Fruit fly (Drosophila melanogaster) whole organism, embryonic: ENCODE data around the gene Prx5.

Experiments used
- CG10147 ChIP-seq: fragments of 200-800 bp; sonication (Bioruptor generic); optimal IDR thresholded peaks from 2 replicates; lab custom pipeline; 2019; ENCODE audit warnings: missing biosample characterization, mild to moderate bottlenecking, missing genetic modification characterization, moderate library complexity
- CG1024 ChIP-seq: fragments of 200-800 bp; sonication (Bioruptor generic); IDR thresholded peaks from 2 replicates; pipeline ENCODE4 v1.3.6; 2022; ENCODE audit warnings: missing biosample characterization, missing genetic modification characterization
- CG12744 ChIP-seq: fragments of 200-800 bp; sonication (Bioruptor generic); optimal IDR thresholded peaks from 2 replicates; lab custom pipeline; 2016; ENCODE audit warnings: missing biosample characterization, missing genetic modification characterization
- CG14014 ChIP-seq: fragments of 200-800 bp; sonication (Bioruptor generic); IDR thresholded peaks from 2 replicates; pipeline ENCODE4 v1.3.6; 2022; ENCODE audit warnings: missing biosample characterization, missing genetic modification characterization
- CG14965 ChIP-seq: fragments of 200-800 bp; sonication (Bioruptor generic); optimal IDR thresholded peaks from 2 replicates; lab custom pipeline; 2016; ENCODE audit warnings: missing biosample characterization, missing genetic modification characterization, borderline replicate concordance
- CG16815 ChIP-seq: fragments of 200-800 bp; sonication (Bioruptor generic); optimal IDR thresholded peaks from 3 replicates; lab custom pipeline; 2017; ENCODE audit warnings: missing biosample characterization, mild to moderate bottlenecking, missing genetic modification characterization
- CG18262 ChIP-seq: fragments of 200-800 bp; optimal IDR thresholded peaks from 3 replicates; lab custom pipeline; 2019; ENCODE audit warnings: missing biosample characterization, mild to moderate bottlenecking, missing genetic modification characterization, moderate library complexity
- CG18599 ChIP-seq: fragments of 200-800 bp; sonication (Bioruptor generic); optimal IDR thresholded peaks from 3 replicates; lab custom pipeline; 2017; ENCODE audit warnings: missing biosample characterization, missing genetic modification characterization, mild to moderate bottlenecking, moderate library complexity, missing genetic modification reagents
- CG18764 ChIP-seq: fragments of 200-800 bp; sonication (Bioruptor generic); optimal IDR thresholded peaks from 3 replicates; lab custom pipeline; 2016; ENCODE audit warnings: missing biosample characterization, missing genetic modification characterization
- CG2116 ChIP-seq: fragments of 200-800 bp; sonication (Bioruptor generic); optimal IDR thresholded peaks from 3 replicates; lab custom pipeline; 2018; ENCODE audit warnings: missing biosample characterization, mild to moderate bottlenecking, missing genetic modification characterization
- CG31224 ChIP-seq: fragments of 200-800 bp; sonication (Bioruptor generic); IDR thresholded peaks from 2 replicates; pipeline ENCODE4 v1.3.6; 2022; ENCODE audit warnings: missing biosample characterization, missing genetic modification characterization
- CG42726 ChIP-seq: fragments of 200-800 bp; sonication (Bioruptor generic); IDR thresholded peaks from 2 replicates; pipeline ENCODE4 v1.3.6; 2022; ENCODE audit warnings: missing biosample characterization, missing genetic modification characterization; ENCODE audit not compliant: partially characterized antibody
- CG4360 ChIP-seq: fragments of 200-800 bp; sonication (Bioruptor generic); IDR thresholded peaks from 2 replicates; pipeline ENCODE4 v1.3.6; 2022; ENCODE audit warnings: missing biosample characterization, missing genetic modification characterization
- CG4707 ChIP-seq: fragments of 200-800 bp; sonication (Bioruptor generic); optimal IDR thresholded peaks from 2 replicates; lab custom pipeline; 2018; ENCODE audit warnings: missing biosample characterization, mild to moderate bottlenecking, missing genetic modification characterization, moderate library complexity
- CG4854 ChIP-seq: fragments of 200-800 bp; sonication (Bioruptor generic); optimal IDR thresholded peaks from 2 replicates; lab custom pipeline; 2016; ENCODE audit warnings: missing biosample characterization, missing genetic modification characterization, inconsistent platforms
- CG6654 ChIP-seq: fragments of 200-800 bp; sonication (Bioruptor generic); optimal IDR thresholded peaks from 2 replicates; lab custom pipeline; 2017; ENCODE audit warnings: missing biosample characterization, mild to moderate bottlenecking, missing genetic modification characterization
- CG8089 ChIP-seq: fragments of 200-800 bp; sonication (Bioruptor generic); optimal IDR thresholded peaks from 3 replicates; lab custom pipeline; 2016; ENCODE audit warnings: missing biosample characterization, missing genetic modification characterization
- CG8924 ChIP-seq: fragments of 200-800 bp; optimal IDR thresholded peaks from 3 replicates; lab custom pipeline; 2019; ENCODE audit warnings: missing biosample characterization, mild to moderate bottlenecking, missing genetic modification characterization, moderate library complexity
- D19B ChIP-seq: fragments of 200-800 bp; sonication (Bioruptor generic); optimal IDR thresholded peaks from 2 replicates; lab custom pipeline; 2017; ENCODE audit warnings: missing biosample characterization, mild to moderate bottlenecking, missing genetic modification characterization
- Doc2 ChIP-seq: fragments of 200-800 bp; sonication (Bioruptor generic); IDR thresholded peaks from 2 replicates; pipeline ENCODE4 v1.3.6; 2022; ENCODE audit warnings: missing biosample characterization, missing genetic modification characterization
- E2f1 ChIP-seq: fragments of 200-800 bp; sonication (Bioruptor generic); IDR thresholded peaks from 2 replicates; pipeline ENCODE4 v1.3.6; 2022; ENCODE audit warnings: missing biosample characterization, missing genetic modification characterization
- Eip74EF ChIP-seq, 2 experiments: fragments of 200-800 bp in 1 of 2; fragments of >200 bp in 1 of 2; sonication (Bioruptor generic) in 1 of 2; optimal IDR thresholded peaks; 2 replicates each; lab custom pipeline; 2017 to 2019; ENCODE audit warnings: missing biosample characterization in 2 of 2, missing genetic modification characterization in 2 of 2, mild to moderate bottlenecking in 1 of 2, moderate library complexity in 1 of 2
- Fer3 ChIP-seq: fragments of 200-800 bp; sonication (Bioruptor generic); optimal IDR thresholded peaks from 2 replicates; lab custom pipeline; 2018; ENCODE audit warnings: missing biosample characterization, mild to moderate bottlenecking, missing genetic modification characterization, moderate library complexity
- HLH3B ChIP-seq: fragments of 200-800 bp; sonication (Bioruptor generic); IDR thresholded peaks from 2 replicates; pipeline ENCODE4 v1.3.6; 2022; ENCODE audit warnings: missing biosample characterization, missing genetic modification characterization
- HLH4C ChIP-seq: fragments of 200-800 bp; sonication (Bioruptor generic); IDR thresholded peaks from 3 replicates; pipeline ENCODE4 v1.3.6; 2022; ENCODE audit warnings: missing biosample characterization, missing genetic modification characterization; ENCODE audit not compliant: partially characterized antibody
- HLH54F ChIP-seq: fragments of 200-800 bp; sonication (Bioruptor generic); optimal IDR thresholded peaks from 3 replicates; lab custom pipeline; 2016; ENCODE audit warnings: missing biosample characterization, missing genetic modification characterization
- Hr51 ChIP-seq, 2 experiments: fragments of 200-800 bp; sonication (Bioruptor generic); optimal IDR thresholded peaks; 2 replicates in 1 of 2; 3 replicates in 1 of 2; lab custom pipeline; 2016 to 2018; ENCODE audit warnings: missing biosample characterization in 2 of 2, missing genetic modification characterization in 2 of 2, mild to moderate bottlenecking in 1 of 2, moderate library complexity in 1 of 2
- Meics ChIP-seq: fragments of 200-800 bp; sonication (Bioruptor generic); optimal IDR thresholded peaks from 2 replicates; lab custom pipeline; 2017; ENCODE audit warnings: missing biosample characterization, mild to moderate bottlenecking, missing genetic modification characterization
- Oli ChIP-seq: fragments of 200-800 bp; sonication (Bioruptor generic); optimal IDR thresholded peaks from 2 replicates; lab custom pipeline; 2018; ENCODE audit warnings: missing biosample characterization, mild to moderate bottlenecking, missing genetic modification characterization, moderate library complexity
- Sox102F ChIP-seq: fragments of 200-800 bp; sonication (Bioruptor generic); optimal IDR thresholded peaks from 2 replicates; lab custom pipeline; 2018; ENCODE audit warnings: missing biosample characterization, mild to moderate bottlenecking, missing genetic modification characterization, moderate library complexity
- Ssrp ChIP-seq: fragments of 200-800 bp; sonication (Bioruptor generic); optimal IDR thresholded peaks from 2 replicates; lab custom pipeline; 2018; ENCODE audit warnings: missing biosample characterization, mild to moderate bottlenecking, missing genetic modification characterization, moderate library complexity
- Trl ChIP-seq, 3 experiments: fragments of >200 bp in 2 of 3; fragments of 200-800 bp in 1 of 3; sonication (Bioruptor generic) in 1 of 3; optimal IDR thresholded peaks; 2 replicates in 1 of 3; 3 replicates in 2 of 3; lab custom pipeline; 2016 to 2017; ENCODE audit warnings: missing biosample characterization in 1 of 3, missing genetic modification characterization in 1 of 3
- Vsx1 ChIP-seq: fragments of 200-800 bp; sonication (Bioruptor generic); optimal IDR thresholded peaks from 2 replicates; lab custom pipeline; 2017; ENCODE audit warnings: missing biosample characterization, mild to moderate bottlenecking, missing genetic modification characterization, missing genetic modification reagents
- ase ChIP-seq: fragments of 200-800 bp; sonication (Bioruptor generic); IDR thresholded peaks from 3 replicates; pipeline ENCODE4 v1.3.6; 2022; ENCODE audit warnings: missing biosample characterization, missing genetic modification characterization
- ash1 ChIP-seq: fragments of 200-800 bp; sonication (Bioruptor generic); optimal IDR thresholded peaks from 2 replicates; lab custom pipeline; 2018; ENCODE audit warnings: missing biosample characterization, mild to moderate bottlenecking, missing genetic modification characterization
- bab2 ChIP-seq: fragments of 200-800 bp; sonication (Bioruptor generic); optimal IDR thresholded peaks from 2 replicates; lab custom pipeline; 2016; ENCODE audit warnings: missing biosample characterization, missing genetic modification characterization
- bbx ChIP-seq: fragments of 200-800 bp; sonication (Bioruptor generic); IDR thresholded peaks from 2 replicates; pipeline ENCODE4 v1.3.6; 2022; ENCODE audit warnings: missing biosample characterization, missing genetic modification characterization; ENCODE audit not compliant: partially characterized antibody
- corto ChIP-seq: fragments of 200-800 bp; sonication (Bioruptor generic); optimal IDR thresholded peaks from 2 replicates; lab custom pipeline; 2016; ENCODE audit warnings: missing biosample characterization, mild to moderate bottlenecking, missing genetic modification characterization, moderate library complexity
- disco-r ChIP-seq: fragments of 200-800 bp; sonication (Bioruptor generic); optimal IDR thresholded peaks from 2 replicates; lab custom pipeline; 2016; ENCODE audit warnings: missing biosample characterization, missing genetic modification characterization
- fd3F ChIP-seq: fragments of 200-800 bp; sonication (Bioruptor generic); optimal IDR thresholded peaks from 2 replicates; lab custom pipeline; 2018; ENCODE audit warnings: missing biosample characterization, mild to moderate bottlenecking, missing genetic modification characterization, moderate library complexity
- her ChIP-seq: fragments of 200-800 bp; sonication (Bioruptor generic); optimal IDR thresholded peaks from 2 replicates; lab custom pipeline; 2016; ENCODE audit warnings: missing biosample characterization, missing genetic modification characterization
- nau ChIP-seq: fragments of 200-800 bp; sonication (Bioruptor generic); optimal IDR thresholded peaks from 3 replicates; lab custom pipeline; 2017; ENCODE audit warnings: missing biosample characterization, mild to moderate bottlenecking, missing genetic modification characterization, missing genetic modification reagents
- nmo ChIP-seq: fragments of 200-800 bp; sonication (Bioruptor generic); optimal IDR thresholded peaks from 2 replicates; lab custom pipeline; 2018; ENCODE audit warnings: missing biosample characterization, mild to moderate bottlenecking, missing genetic modification characterization, moderate library complexity
- pzg ChIP-seq: fragments of 200-800 bp; sonication (Bioruptor generic); optimal IDR thresholded peaks from 3 replicates; lab custom pipeline; 2018; ENCODE audit warnings: missing biosample characterization, mild to moderate bottlenecking, missing genetic modification characterization, moderate library complexity
- sd ChIP-seq: fragments of 200-800 bp; sonication (Bioruptor generic); optimal IDR thresholded peaks from 3 replicates; lab custom pipeline; 2018; ENCODE audit warnings: missing biosample characterization, mild to moderate bottlenecking, missing genetic modification characterization, moderate library complexity
- sob ChIP-seq: fragments of 200-800 bp; sonication (Bioruptor generic); IDR thresholded peaks from 2 replicates; pipeline ENCODE4 v1.3.6; 2022; ENCODE audit warnings: missing biosample characterization, missing genetic modification characterization
- sr ChIP-seq: fragments of 200-800 bp; sonication (Bioruptor generic); IDR thresholded peaks from 3 replicates; pipeline ENCODE4 v1.3.6; 2022; ENCODE audit warnings: missing biosample characterization, missing genetic modification characterization
- tup ChIP-seq: fragments of 200-800 bp; sonication (Bioruptor generic); optimal IDR thresholded peaks from 2 replicates; lab custom pipeline; 2016; ENCODE audit warnings: missing biosample characterization, mild to moderate bottlenecking, missing genetic modification characterization, moderate library complexity

Gene Prx5

DNA sequence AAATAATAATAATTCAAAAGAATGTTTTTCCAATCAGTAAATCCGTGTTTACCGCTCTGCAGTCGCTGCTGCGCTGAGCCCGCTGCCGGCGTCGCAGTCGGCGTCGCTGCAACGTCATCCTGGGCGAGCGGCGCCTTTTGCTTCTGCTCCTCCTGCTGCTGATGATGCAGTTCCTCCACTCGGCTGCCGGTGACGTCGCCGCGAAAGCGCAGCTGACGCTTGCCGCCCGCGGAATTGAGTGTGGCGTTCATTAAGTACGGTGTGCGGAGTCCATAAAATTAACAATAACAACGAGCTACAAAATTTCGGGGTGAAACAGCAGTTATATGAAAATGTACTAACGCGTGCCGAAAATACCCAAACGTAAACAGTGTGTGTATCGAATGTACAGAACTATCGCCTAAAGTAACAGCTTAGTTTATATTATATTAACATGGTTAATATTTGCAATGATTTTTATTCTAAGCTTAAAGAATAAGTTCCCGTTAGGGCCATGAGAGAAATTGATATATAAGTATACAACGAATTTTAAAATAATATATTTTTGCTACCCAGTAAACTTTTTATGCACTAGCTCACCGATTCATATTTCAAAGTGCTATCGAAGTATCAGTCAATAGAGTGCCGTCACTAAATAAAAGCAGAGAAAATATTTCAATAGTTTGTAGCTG lies 2.9 kb downstream of the Prx5 start, which contains the start of the genes CG7218 and Cbp20 (continued):
- TF ChIP-seq nmo (GFP tag; lab: Kevin White, UChicago) (peak; percentile 73), sob (GFP tag; lab: Robert Waterston, UW) (peak; percentile 76), sd (peak; percentile 65), CG42726 (GFP tag; lab: Robert Waterston, UW) (no peak), CG4360 (GFP tag; lab: Robert Waterston, UW) (peak; percentile 42; the same call in 1 of the 2 replicates), CG31224 (GFP tag; lab: Robert Waterston, UW) (peak; percentile 65), sr (GFP tag; lab: Robert Waterston, UW) (no peak), fd3F (GFP tag; lab: Kevin White, UChicago) (peak; percentile 74), CG14965 (GFP tag; lab: Kevin White, UChicago) (no peak), CG2116 (GFP tag; lab: Kevin White, UChicago) (peak; percentile 83), bab2 (GFP tag; lab: Kevin White, UChicago) (peak; percentile 46), E2f1 (peak; percentile 76), CG1024 (GFP tag; lab: Robert Waterston, UW) (peak; percentile 56; the same call in 1 of the 2 replicates), CG16815 (GFP tag; lab: Kevin White, UChicago) (peak; percentile 10), CG18599 (GFP tag; lab: Kevin White, UChicago) (peak; percentile 71), CG4707 (GFP tag; lab: Kevin White, UChicago) (no peak), HLH54F (GFP tag; lab: Kevin White, UChicago) (peak; percentile 57), CG8089 (peak; percentile 10), CG8924 (tag; lab: Kevin White, UChicago) (peak; percentile 64), Sox102F (GFP tag; lab: Kevin White, UChicago) (peak; percentile 56), CG12744 (GFP tag; lab: Kevin White, UChicago) (peak; percentile 59), Oli (peak; percentile 47), Eip74EF (GFP tag; optimal IDR thresholded peaks at IDR 0.05; lab: Kevin White, UChicago) (no peak), her (GFP tag; lab: Kevin White, UChicago) (no peak), CG6654 (no peak), pzg (GFP tag; lab: Kevin White, UChicago) (peak; percentile 69), ase (GFP tag; lab: Robert Waterston, UW) (peak; percentile 68; the same call in 1 of the 3 replicates), CG4854 (GFP tag; lab: Kevin White, UChicago) (peak; percentile 26), bbx (GFP tag; lab: Robert Waterston, UW) (peak; percentile 74), Trl (optimal IDR thresholded peaks at IDR 0.05; lab: Kevin White, UChicago) (no peak), Trl (GFP tag; optimal IDR thresholded peaks at IDR 0.05; lab: Kevin White, UChicago) (peak; percentile 58), tup (GFP tag; lab: Kevin White, UChicago) (peak; percentile 43), D19B (GFP tag; lab: Kevin White, UChicago) (peak; percentile 61), CG18764 (GFP tag; lab: Kevin White, UChicago) (peak; percentile 47), nau (GFP tag; lab: Kevin White, UChicago) (peak; percentile 36), CG10147 (peak; percentile 56), HLH3B (GFP tag; lab: Robert Waterston, UW) (peak; percentile 68), corto (no peak), Hr51 (GFP tag; optimal IDR thresholded peaks at IDR 0.05; lab: Kevin White, UChicago) (peak; percentile 26 to 58), CG18262 (tag; lab: Kevin White, UChicago) (peak; percentile 60), HLH4C (GFP tag; lab: Robert Waterston, UW) (peak; percentile 82), ash1 (GFP tag; lab: Kevin White, UChicago) (no peak), Doc2 (GFP tag; lab: Robert Waterston, UW) (no peak), Ssrp (tag; lab: Kevin White, UChicago) (peak; percentile 49), disco-r (GFP tag; lab: Kevin White, UChicago) (no peak), Fer3 (peak; percentile 78), CG14014 (peak; percentile 83), Vsx1 (no peak), Meics (peak; percentile 70)
